Fruit fly (Drosophila melanogaster) whole organism, embryonic: ENCODE data around the gene ATPsynD.

Experiments used
- cwo ChIP-seq: fragments of 200-800 bp; sonication (Bioruptor generic); optimal IDR thresholded peaks from 3 replicates; lab custom pipeline; 2017; ENCODE audit warnings: missing biosample characterization, missing genetic modification characterization, mild to moderate bottlenecking, moderate library complexity, missing genetic modification reagents
- p53 ChIP-seq: fragments of 200-800 bp; sonication (Bioruptor generic); optimal IDR thresholded peaks from 2 replicates; lab custom pipeline; 2016; ENCODE audit warnings: missing biosample characterization, missing genetic modification characterization
- pan ChIP-seq, 4 experiments: fragments of >200 bp in 3 of 4; fragments of 200-800 bp in 1 of 4; sonication (Bioruptor generic) in 1 of 4; optimal IDR thresholded peaks in 3 of 4; IDR thresholded peaks in 1 of 4; 2 replicates each; pipeline versions ENCODE4 v1.3.6 to Lab custom; 2017 to 2022; ENCODE audit warnings: missing biosample characterization in 2 of 4, missing genetic modification characterization in 2 of 4, mixed read lengths in 1 of 4

DNA sequence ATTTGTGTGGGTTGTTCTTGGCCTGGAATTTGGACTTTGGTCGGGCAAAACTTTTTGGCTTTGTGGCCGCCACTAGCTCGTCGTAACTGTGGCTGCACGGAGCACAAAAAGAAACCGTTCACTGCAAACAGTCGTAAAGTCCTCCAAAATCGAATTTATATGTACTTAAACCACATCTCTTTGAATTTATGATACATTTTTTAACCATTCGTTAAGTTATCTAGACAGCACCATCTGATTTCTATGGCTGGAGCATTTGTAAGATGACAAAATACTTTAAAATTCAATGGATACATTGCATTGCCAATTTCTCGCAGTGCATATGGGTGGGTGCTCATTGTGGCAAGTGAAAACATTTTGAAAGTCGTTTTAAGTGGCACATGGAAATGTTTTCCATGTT, 9.3 kb downstream of the ATPsynD start:
- no peak for TF ChIP-seq p53 (GFP tag; lab: Kevin White, UChicago)
- TF ChIP-seq pan (optimal IDR thresholded peaks at IDR 0.05; lab: Kevin White, UChicago) = no peak
- TF ChIP-seq pan (GFP tag; optimal IDR thresholded peaks at IDR 0.05 in 1 of 2, IDR thresholded peaks at IDR 0.05 in 1 of 2) = no peak
- TF ChIP-seq cwo = no peak
